Fruit fly (Drosophila melanogaster) whole organism: Measurements from ENCODE around the gene CG42322.

Source experiments
- CG8478 ChIP-seq: fragments of >200 bp; optimal IDR thresholded peaks from 2 replicates; lab custom pipeline; 2018; ENCODE audit warnings: inconsistent platforms
- Dll ChIP-seq: fragments of >200 bp; optimal IDR thresholded peaks from 2 replicates; lab custom pipeline; 2017
- EcR ChIP-seq, 2 experiments: fragments of >200 bp; optimal IDR thresholded peaks; 2 replicates each; lab custom pipeline; 2017; ENCODE audit warnings: missing biosample characterization in 2 of 2, missing genetic modification characterization in 2 of 2, missing genetic modification reagents in 2 of 2
- pan ChIP-seq: fragments of >200 bp; optimal IDR thresholded peaks from 2 replicates; lab custom pipeline; 2017
- psq ChIP-seq: fragments of >200 bp; optimal IDR thresholded peaks from 2 replicates; lab custom pipeline; 2017
- usp ChIP-seq: fragments of >200 bp; optimal IDR thresholded peaks from 2 replicates; lab custom pipeline; 2017; ENCODE audit warnings: missing biosample characterization, missing genetic modification characterization, mixed read lengths

DNA sequence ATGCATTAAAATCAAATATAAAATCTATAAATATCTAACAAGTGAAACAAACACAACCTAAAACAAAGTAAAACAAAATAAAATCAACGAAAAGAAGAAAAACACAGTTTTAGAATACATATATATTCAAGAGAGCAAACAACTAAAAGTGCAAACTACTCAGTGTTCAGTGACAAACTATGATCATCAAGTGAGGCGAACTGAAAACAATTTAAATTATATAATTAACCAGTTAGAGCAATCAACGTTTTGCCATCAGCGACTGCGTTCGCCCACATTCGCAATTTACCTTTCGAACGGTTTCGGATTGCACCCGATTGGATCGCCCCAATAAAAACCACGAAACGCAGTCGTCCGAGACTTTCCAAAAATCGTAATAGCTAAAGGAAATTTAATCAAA, 39.6 kb downstream of the CG42322 start:
- TF ChIP-seq psq (lab: Kevin White, UChicago), result no peak
- TF ChIP-seq usp, result no peak
- no peak for TF ChIP-seq Dll (lab: Kevin White, UChicago)
- no peak for TF ChIP-seq pan (lab: Kevin White, UChicago)
- no peak for TF ChIP-seq EcR (GFP tag; optimal IDR thresholded peaks at IDR 0.05; lab: Kevin White, UChicago)
- no peak for TF ChIP-seq CG8478 (lab: Kevin White, UChicago)
